Fruit fly (Drosophila melanogaster) whole organism, adult: ENCODE results near the gene CG32712.

Experiments used
- CG1620 ChIP-seq: fragments of 200-800 bp; sonication (Bioruptor generic); optimal IDR thresholded peaks from 2 replicates; lab custom pipeline; 2016; ENCODE audit warnings: missing biosample characterization, missing genetic modification characterization
- bab1 ChIP-seq: fragments of 200-800 bp; sonication (Bioruptor generic); optimal IDR thresholded peaks from 3 replicates; lab custom pipeline; 2019; ENCODE audit warnings: missing biosample characterization, mild to moderate bottlenecking, missing genetic modification characterization, moderate library complexity
- kay ChIP-seq: fragments of 200-800 bp; sonication (Bioruptor generic); peaks from one replicate; lab custom pipeline; 2016; ENCODE audit warnings: missing biosample characterization, missing genetic modification characterization, borderline replicate concordance
- toe ChIP-seq: fragments of 200-800 bp; sonication (Bioruptor generic); optimal IDR thresholded peaks from 2 replicates; lab custom pipeline; 2016; ENCODE audit warnings: missing biosample characterization, missing genetic modification characterization

dm6 chrX:8409793-8410192 is 23.8 kb downstream of the CG32712 start:
- TF ChIP-seq CG1620 (GFP tag; lab: Kevin White, UChicago), result peak; percentile 70
- TF ChIP-seq kay (GFP tag; lab: Kevin White, UChicago), result peak; percentile 99
- peak; percentile 100 for TF ChIP-seq bab1 (GFP tag; lab: Kevin White, UChicago)
- peak; percentile 93 for TF ChIP-seq toe
